Worm (Caenorhabditis elegans) whole organism, late embryonic: ENCODE measurements around the gene Y2H9A.4.

Experiments used
- ama-1 ChIP-seq: fragments of 150-350 bp; optimal IDR thresholded peaks from 2 replicates; lab custom pipeline; 2014
- mec-3 ChIP-seq: sonication (generic microtip); optimal IDR thresholded peaks from 2 replicates; lab custom pipeline; 2016; ENCODE audit warnings: borderline replicate concordance, missing genetic modification characterization, missing compliant biosample characterization
- nhr-11 ChIP-seq: fragments of 150-350 bp; optimal IDR thresholded peaks from 2 replicates; lab custom pipeline; 2014; ENCODE audit warnings: missing biosample characterization, missing genetic modification characterization
- pqm-1 ChIP-seq: sonication (generic microtip); optimal IDR thresholded peaks from 2 replicates; lab custom pipeline; 2016; ENCODE audit warnings: missing genetic modification characterization, missing compliant biosample characterization
- sox-4 ChIP-seq: sonication (generic microtip); optimal IDR thresholded peaks from 2 replicates; lab custom pipeline; 2017; ENCODE audit warnings: mild to moderate bottlenecking, missing genetic modification characterization, inconsistent platforms, missing compliant biosample characterization
- tbx-2 ChIP-seq: sonication (generic microtip); optimal IDR thresholded peaks from 2 replicates; lab custom pipeline; 2016; ENCODE audit warnings: missing genetic modification characterization, missing compliant biosample characterization
- tbx-7 ChIP-seq: sonication (generic microtip); optimal IDR thresholded peaks from 2 replicates; lab custom pipeline; 2016; ENCODE audit warnings: missing genotype, missing genetic modification characterization, missing compliant biosample characterization
- unc-55 ChIP-seq: sonication (generic microtip); optimal IDR thresholded peaks from 2 replicates; lab custom pipeline; 2017; ENCODE audit warnings: missing biosample characterization, missing genetic modification reagents, missing genetic modification characterization
- unc-86 ChIP-seq: sonication (generic microtip); optimal IDR thresholded peaks from 2 replicates; lab custom pipeline; 2016; ENCODE audit warnings: missing genetic modification characterization, missing compliant biosample characterization

ce11 chrV:13411992-13412298 is 33.8 kb upstream of the Y2H9A.4 start:
- TF ChIP-seq unc-86: no peak
- no peak for TF ChIP-seq nhr-11 (tag; lab: Kevin White, UChicago)
- TF ChIP-seq sox-4 (tag; lab: Kevin White, UChicago): no peak
- TF ChIP-seq ama-1: no peak
- no peak for TF ChIP-seq mec-3 (tag; lab: Kevin White, UChicago)
- no peak for TF ChIP-seq tbx-2 (tag; lab: Kevin White, UChicago)
- TF ChIP-seq unc-55 (GFP tag; lab: Kevin White, UChicago): no peak
- no peak for TF ChIP-seq tbx-7 (tag; lab: Kevin White, UChicago)
- TF ChIP-seq pqm-1 (tag; lab: Kevin White, UChicago): no peak
